Fruit fly (Drosophila melanogaster): Measurements from ENCODE around the gene CG7824.

dm6 chr3R:29838751-29839150 is 20.0 kb downstream of the CG7824 start:
- TF ChIP-seq CG12769 (tag; optimal IDR thresholded peaks at IDR 0.05) (no peak), BtbVII (GFP tag; optimal IDR thresholded peaks at IDR 0.05) (no peak), sqz (GFP tag; optimal IDR thresholded peaks at IDR 0.05) (no peak), pita (GFP tag; optimal IDR thresholded peaks at IDR 0.05) (no peak), CG34376 (GFP tag; optimal IDR thresholded peaks at IDR 0.05) (no peak)
